Fruit fly (Drosophila melanogaster) whole organism, wandering third instar larva: ENCODE data around the gene shd.

Experiments used
- Abd-B ChIP-seq: fragments of >200 bp; optimal IDR thresholded peaks from 2 replicates; lab custom pipeline; 2017; ENCODE audit warnings: missing biosample characterization, missing genetic modification characterization
- CG32264 ChIP-seq: fragments of 200-800 bp; sonication (Bioruptor generic); optimal IDR thresholded peaks from 2 replicates; lab custom pipeline; 2016; ENCODE audit warnings: missing biosample characterization, missing genetic modification characterization
- CG9705 ChIP-seq: fragments of 200-800 bp; sonication (Bioruptor generic); optimal IDR thresholded peaks from 2 replicates; lab custom pipeline; 2018; ENCODE audit warnings: missing biosample characterization, mild to moderate bottlenecking, missing genetic modification characterization
- Dfd ChIP-seq: fragments of >200 bp; optimal IDR thresholded peaks from 2 replicates; lab custom pipeline; 2017; ENCODE audit warnings: missing biosample characterization, missing genetic modification characterization
- Dif ChIP-seq: fragments of 200-275, 200-300 bp; sonication (Bioruptor generic); optimal IDR thresholded peaks from 2 replicates; lab custom pipeline; 2018; ENCODE audit warnings: missing biosample characterization, missing genetic modification characterization; ENCODE audit not compliant: partially characterized antibody
- GATAd ChIP-seq: sonication (Bioruptor generic); optimal IDR thresholded peaks from 2 replicates; lab custom pipeline; 2016; ENCODE audit warnings: missing biosample characterization, missing genetic modification characterization
- HLH106 ChIP-seq: fragments of 200-800 bp; optimal IDR thresholded peaks from 3 replicates; lab custom pipeline; 2019; ENCODE audit warnings: missing biosample characterization, mild to moderate bottlenecking, missing genetic modification characterization, moderate library complexity
- Hnf4 ChIP-seq: fragments of 200-800 bp; sonication (Bioruptor generic); optimal IDR thresholded peaks from 2 replicates; lab custom pipeline; 2016; ENCODE audit warnings: missing biosample characterization, mild to moderate bottlenecking, missing genetic modification characterization
- Hr78 ChIP-seq: fragments of >200 bp; optimal IDR thresholded peaks from 2 replicates; lab custom pipeline; 2017; ENCODE audit warnings: missing biosample characterization, missing genetic modification characterization
- Hr83 ChIP-seq: fragments of 200-300 bp; sonication (Bioruptor generic); optimal IDR thresholded peaks from 2 replicates; lab custom pipeline; 2016; ENCODE audit warnings: missing biosample characterization, mild to moderate bottlenecking, missing genetic modification characterization, moderate library complexity; ENCODE audit not compliant: poor library complexity, severe bottlenecking
- Jra ChIP-seq: sonication (Bioruptor generic); optimal IDR thresholded peaks from 2 replicates; lab custom pipeline; 2016; ENCODE audit warnings: missing biosample characterization, missing genetic modification characterization
- Myc ChIP-seq: fragments of >200 bp; optimal IDR thresholded peaks from 2 replicates; lab custom pipeline; 2017
- N ChIP-seq: fragments of >200 bp; optimal IDR thresholded peaks from 2 replicates; lab custom pipeline; 2018; ENCODE audit warnings: missing biosample characterization, missing external identifiers, missing genetic modification characterization
- OdsH ChIP-seq: fragments of 200-800 bp; sonication (Bioruptor generic); optimal IDR thresholded peaks from 2 replicates; lab custom pipeline; 2016; ENCODE audit warnings: missing biosample characterization, mild to moderate bottlenecking, missing genetic modification characterization
- Vsx2 ChIP-seq: fragments of 200-300, 225-300 bp; sonication (Bioruptor generic); optimal IDR thresholded peaks from 2 replicates; lab custom pipeline; 2018; ENCODE audit warnings: missing biosample characterization, missing genetic modification characterization; ENCODE audit not compliant: partially characterized antibody
- br ChIP-seq: fragments of 200-800 bp; sonication (Bioruptor generic); optimal IDR thresholded peaks from 2 replicates; lab custom pipeline; 2016; ENCODE audit warnings: missing biosample characterization, missing genetic modification characterization
- brk ChIP-seq: fragments of 200-800 bp; sonication (Bioruptor generic); optimal IDR thresholded peaks from 2 replicates; lab custom pipeline; 2016; ENCODE audit warnings: missing biosample characterization, mild to moderate bottlenecking, missing genetic modification characterization
- dl ChIP-seq, 2 experiments: fragments of 175-275, 200-275 bp in 1 of 2; fragments of 200-275 bp in 1 of 2; sonication (Bioruptor generic); optimal IDR thresholded peaks; lab custom pipeline; 2018; ENCODE audit warnings: mild to moderate bottlenecking in 2 of 2, missing biosample characterization in 2 of 2, missing genetic modification characterization in 2 of 2, moderate library complexity in 2 of 2; ENCODE audit not compliant: partially characterized antibody in 2 of 2, insufficient read depth in 1 of 2
- dmrt93B ChIP-seq: fragments of 200-800 bp; sonication (Bioruptor generic); optimal IDR thresholded peaks from 2 replicates; lab custom pipeline; 2018; ENCODE audit warnings: missing biosample characterization, mild to moderate bottlenecking, missing genetic modification characterization
- dsf ChIP-seq: sonication (Bioruptor generic); optimal IDR thresholded peaks from 2 replicates; lab custom pipeline; 2016; ENCODE audit warnings: missing biosample characterization, missing genetic modification characterization, borderline replicate concordance
- foxo ChIP-seq, 2 experiments: fragments of 200-800 bp; sonication (Bioruptor generic); optimal IDR thresholded peaks; 2 replicates in 1 of 2; 3 replicates in 1 of 2; lab custom pipeline; 2016 to 2017; ENCODE audit warnings: missing biosample characterization in 2 of 2, missing genetic modification characterization in 2 of 2
- fru ChIP-seq: fragments of 200-800 bp; sonication (Bioruptor generic); optimal IDR thresholded peaks from 3 replicates; lab custom pipeline; 2016; ENCODE audit warnings: missing biosample characterization, mild to moderate bottlenecking, missing genetic modification characterization
- h ChIP-seq: fragments of 200-800 bp; sonication (Bioruptor generic); optimal IDR thresholded peaks from 3 replicates; lab custom pipeline; 2016; ENCODE audit warnings: missing biosample characterization, mild to moderate bottlenecking, missing genetic modification characterization
- lola ChIP-seq: fragments of >200 bp; optimal IDR thresholded peaks from 2 replicates; lab custom pipeline; 2017; ENCODE audit warnings: missing biosample characterization, missing genetic modification characterization
- sage ChIP-seq: fragments of 200-800 bp; sonication (Bioruptor generic); optimal IDR thresholded peaks from 2 replicates; lab custom pipeline; 2016; ENCODE audit warnings: missing biosample characterization, mild to moderate bottlenecking, missing genetic modification characterization
- sv ChIP-seq: fragments of 200-800 bp; sonication (Bioruptor generic); optimal IDR thresholded peaks from 3 replicates; lab custom pipeline; 2016; ENCODE audit warnings: missing biosample characterization, missing genetic modification characterization
- tai ChIP-seq: sonication (Bioruptor generic); optimal IDR thresholded peaks from 2 replicates; lab custom pipeline; 2016; ENCODE audit warnings: missing biosample characterization, missing genetic modification characterization
- woc ChIP-seq: sonication (Bioruptor generic); optimal IDR thresholded peaks from 2 replicates; lab custom pipeline; 2016; ENCODE audit warnings: missing biosample characterization, mild to moderate bottlenecking, missing genetic modification characterization

shd gene

dm6 chr3L:14592166-14592565 is 22.1 kb upstream of the shd start:
- no peak for TF ChIP-seq CG9705 (GFP tag; lab: Kevin White, UChicago)
- TF ChIP-seq Dfd (GFP tag; lab: Kevin White, UChicago) = no peak
- TF ChIP-seq lola (GFP tag; lab: Kevin White, UChicago) = no peak
- TF ChIP-seq CG32264 (GFP tag; lab: Kevin White, UChicago) = no peak
- TF ChIP-seq OdsH = no peak

- TF ChIP-seq sage (GFP tag; lab: Kevin White, UChicago) = no peak
- TF ChIP-seq Dif (GFP tag; lab: Kevin White, UChicago) = peak; percentile 41
Measured at dm6 chr3L:14599503-14599902, 14.8 kb upstream of the shd start, which contains the start of gene HGTX. Gene HGTX, minus strand, starts transcription at chr3L:14599540.

- TF ChIP-seq Jra (GFP tag; lab: Kevin White, UChicago) = no peak
- TF ChIP-seq dmrt93B = no peak
- no peak for TF ChIP-seq Hr83 (GFP tag; lab: Kevin White, UChicago)
- TF ChIP-seq tai (GFP tag; lab: Kevin White, UChicago) = no peak
Measured at dm6 chr3L:14600570-14600969, 13.7 kb upstream of the shd start.

dm6 chr3L:14603160-14603559 is 11.1 kb upstream of the shd start:
- TF ChIP-seq Hr78 (GFP tag; lab: Kevin White, UChicago) (no peak), Abd-B (GFP tag; lab: Kevin White, UChicago) (no peak), sv (GFP tag; lab: Kevin White, UChicago) (no peak), Jra (GFP tag; lab: Kevin White, UChicago) (no peak), Hnf4 (GFP tag; lab: Kevin White, UChicago) (no peak), br (GFP tag; lab: Kevin White, UChicago) (no peak), h (GFP tag; lab: Kevin White, UChicago) (no peak), N (no peak), Hr83 (GFP tag; lab: Kevin White, UChicago) (no peak), foxo (GFP tag; optimal IDR thresholded peaks at IDR 0.05; lab: Kevin White, UChicago) (no peak), dmrt93B (no peak), Dif (GFP tag; lab: Kevin White, UChicago) (no peak), OdsH (no peak), dsf (no peak), dl (GFP tag; optimal IDR thresholded peaks at IDR 0.05; lab: Kevin White, UChicago; ENCODE audit: insufficient read depth in 1 of 2, partially characterized antibody in 2 of 2) (no peak), Myc (lab: Kevin White, UChicago) (no peak), fru (GFP tag; lab: Kevin White, UChicago) (no peak), GATAd (no peak), Vsx2 (GFP tag; lab: Kevin White, UChicago) (no peak), HLH106 (tag; lab: Kevin White, UChicago) (no peak)

dm6 chr3L:14605291-14605690 is 9.0 kb upstream of the shd start:
- no peak for TF ChIP-seq Hnf4 (GFP tag; lab: Kevin White, UChicago)
- no peak for TF ChIP-seq woc (GFP tag; lab: Kevin White, UChicago)
- no peak for TF ChIP-seq Myc (lab: Kevin White, UChicago)

- TF ChIP-seq Dif (GFP tag; lab: Kevin White, UChicago) (no peak), sv (GFP tag; lab: Kevin White, UChicago) (no peak), Jra (GFP tag; lab: Kevin White, UChicago) (no peak), brk (GFP tag; lab: Kevin White, UChicago) (no peak), dl (GFP tag; optimal IDR thresholded peaks at IDR 0.05; lab: Kevin White, UChicago; ENCODE audit: insufficient read depth in 1 of 2, partially characterized antibody in 2 of 2) (no peak), Myc (lab: Kevin White, UChicago) (peak; percentile 70), tai (GFP tag; lab: Kevin White, UChicago) (peak; percentile 37)
Measured at dm6 chr3L:14607620-14608019, 6.6 kb upstream of the shd start.
